Fruit fly (Drosophila melanogaster) whole organism, embryonic: ENCODE measurements around the gene Brms1.

Experiments used
- CG11247 ChIP-seq: fragments of 200-800 bp; sonication (Bioruptor generic); IDR thresholded peaks from 2 replicates; pipeline ENCODE4 v1.3.6; 2022; ENCODE audit warnings: missing biosample characterization, missing genetic modification characterization
- zfh2 ChIP-seq: fragments of 200-800 bp; sonication (Bioruptor generic); optimal IDR thresholded peaks from 2 replicates; lab custom pipeline; 2016; ENCODE audit warnings: missing biosample characterization, missing genetic modification characterization

dm6 chrX:12893969-12894368 is 15.5 kb downstream of the Brms1 start:
- TF ChIP-seq CG11247 (GFP tag; lab: Robert Waterston, UW) (no peak), zfh2 (no peak)
